Worm (Caenorhabditis elegans): ENCODE data around the gene K12B6.4.

The K12B6.4 gene

DNA sequence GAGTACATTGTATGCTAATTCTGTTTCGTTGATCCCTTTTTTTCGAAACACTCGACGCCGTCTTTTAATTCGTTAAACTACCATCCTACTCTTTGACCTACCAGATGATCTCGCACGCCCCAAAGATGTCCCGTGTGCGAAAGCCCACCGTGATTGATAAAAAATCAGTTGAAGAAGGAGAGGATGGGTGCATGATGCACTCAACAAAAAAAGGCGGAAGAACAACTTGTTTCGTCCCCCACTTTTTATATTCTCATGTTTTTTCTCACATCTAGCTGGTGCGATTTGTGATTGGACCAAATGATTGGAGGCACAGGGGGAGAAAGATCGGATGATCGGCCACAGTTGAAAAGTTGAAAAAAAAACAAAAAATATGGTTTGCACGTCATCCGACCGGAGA is 42.7 kb downstream of the K12B6.4 start:
- TF ChIP-seq nhr-11 (tag; optimal IDR thresholded peaks at IDR 0.05) (no peak), sox-2 (GFP tag; IDR thresholded peaks at IDR 0.05) (no peak), syd-9 (tag; optimal IDR thresholded peaks at IDR 0.05) (no peak), npax-4 (tag; optimal IDR thresholded peaks at IDR 0.05) (no peak), che-1 (tag; optimal IDR thresholded peaks at IDR 0.05) (no peak), ceh-2 (tag; optimal IDR thresholded peaks at IDR 0.05) (no peak), zip-5 (tag; optimal IDR thresholded peaks at IDR 0.05) (no peak), ceh-9 (tag; optimal IDR thresholded peaks at IDR 0.05) (no peak), ceh-45 (GFP tag; IDR thresholded peaks at IDR 0.05) (no peak), dmd-4 (tag; optimal IDR thresholded peaks at IDR 0.05; ENCODE audit: borderline replicate concordance) (no peak), ahr-1 (tag; optimal IDR thresholded peaks at IDR 0.05) (no peak), hlh-6 (tag; optimal IDR thresholded peaks at IDR 0.05) (no peak), ceh-18 (tag; optimal IDR thresholded peaks at IDR 0.05) (no peak), madf-2 (tag; optimal IDR thresholded peaks at IDR 0.05) (no peak), F13H6.1 (tag; optimal IDR thresholded peaks at IDR 0.05) (no peak), pat-9 (tag; optimal IDR thresholded peaks at IDR 0.05) (no peak), gmeb-2 (tag; optimal IDR thresholded peaks at IDR 0.05) (no peak), pax-1 (tag; optimal IDR thresholded peaks at IDR 0.05) (no peak)

DNA sequence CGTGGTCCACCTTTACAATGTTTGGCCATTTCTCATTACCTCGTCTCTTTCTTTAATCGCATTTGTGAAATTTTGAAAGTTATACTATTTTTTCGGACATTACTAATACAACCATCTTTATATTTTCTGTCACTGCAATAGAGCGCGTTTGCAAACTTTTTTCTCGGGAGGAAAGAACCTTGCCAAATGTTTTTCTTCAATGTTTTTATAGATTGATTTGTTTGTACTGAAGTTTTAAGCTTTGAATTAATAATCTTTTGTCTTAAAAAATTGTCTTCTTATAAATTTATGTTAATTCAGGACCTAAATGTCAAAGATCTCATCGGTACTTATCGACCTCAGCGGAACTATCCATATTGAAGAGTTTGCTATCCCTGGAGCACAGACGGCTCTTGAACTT is 46.2 kb downstream of the K12B6.4 start, which contains the start of gene K08B12.3:
Gene K08B12.3, plus strand, starts transcription at position 301 of the 400 bp plus-strand sequence.
- no peak for TF ChIP-seq ceh-19 (GFP tag; optimal IDR thresholded peaks at IDR 0.05)
- no peak for TF ChIP-seq syd-9 (tag; optimal IDR thresholded peaks at IDR 0.05)
- TF ChIP-seq eyg-1 (tag; optimal IDR thresholded peaks at IDR 0.05), result no peak
- no peak for TF ChIP-seq tbx-7 (tag; optimal IDR thresholded peaks at IDR 0.05)
- no peak for TF ChIP-seq odd-2 (tag; optimal IDR thresholded peaks at IDR 0.05)
- TF ChIP-seq mec-3 (tag; optimal IDR thresholded peaks at IDR 0.05; ENCODE audit: borderline replicate concordance), result no peak
- TF ChIP-seq zip-5 (tag; optimal IDR thresholded peaks at IDR 0.05), result no peak

DNA sequence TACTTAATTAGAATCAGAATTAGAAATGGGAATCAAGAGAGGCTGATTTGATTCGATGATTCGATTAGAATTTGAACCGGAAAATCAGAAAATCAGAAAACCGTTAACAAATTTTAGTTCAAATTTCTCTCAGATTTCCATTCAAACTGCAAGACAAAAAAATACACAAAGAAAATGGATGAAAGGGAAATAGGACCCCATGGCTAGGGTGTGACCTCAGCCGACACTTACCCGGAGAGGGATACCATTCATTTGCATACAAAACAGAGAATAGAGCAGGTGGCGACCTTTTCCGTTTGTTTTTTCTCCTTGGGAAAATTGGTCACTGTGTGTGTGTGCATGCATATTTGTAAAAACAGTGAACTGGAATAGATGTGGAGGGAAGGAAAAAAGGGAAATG is 47.1 kb downstream of the K12B6.4 start:
- TF ChIP-seq unc-3 (GFP tag; conservative IDR thresholded peaks at IDR 0.05), result no peak
- TF ChIP-seq unc-3 (tag; optimal IDR thresholded peaks at IDR 0.05), result no peak
- TF ChIP-seq ceh-34 (tag; optimal IDR thresholded peaks at IDR 0.05), result no peak
- TF ChIP-seq sox-2 (GFP tag; IDR thresholded peaks at IDR 0.05), result peak; percentile 55; the same call in 1 of the 2 replicates
- no peak for TF ChIP-seq npax-4 (tag; optimal IDR thresholded peaks at IDR 0.05)
- peak; percentile 32 for TF ChIP-seq ceh-31 (tag; optimal IDR thresholded peaks at IDR 0.05)

DNA sequence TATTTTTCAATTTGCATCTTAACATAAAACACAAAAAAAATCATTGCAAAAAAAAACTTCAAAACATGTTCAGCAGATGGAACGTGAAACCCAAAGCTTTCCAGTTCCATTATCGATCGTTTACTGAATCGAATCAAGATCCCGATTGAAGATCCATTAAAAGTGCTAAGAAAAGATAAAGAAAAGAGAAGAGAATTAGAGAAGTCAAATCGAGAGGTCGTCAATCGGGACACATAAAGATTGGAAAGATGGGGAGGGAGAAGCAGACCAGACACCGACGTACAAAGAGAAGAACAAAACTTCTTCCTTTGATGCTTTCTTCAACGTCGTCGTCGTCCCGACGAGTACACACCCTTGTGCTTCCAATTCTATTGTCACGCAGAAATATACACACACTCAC is 48.2 kb downstream of the K12B6.4 start:
- TF ChIP-seq unc-42 (tag; optimal IDR thresholded peaks at IDR 0.05) (peak; percentile 5), dve-1 (tag; optimal IDR thresholded peaks at IDR 0.05) (no peak), hlh-8 (tag; optimal IDR thresholded peaks at IDR 0.05) (no peak), pag-3 (tag; optimal IDR thresholded peaks at IDR 0.05; ENCODE audit: borderline replicate concordance) (no peak), K02D7.2 (tag; optimal IDR thresholded peaks at IDR 0.05) (no peak), ceh-18 (tag; optimal IDR thresholded peaks at IDR 0.05) (no peak), lin-11 (tag; optimal IDR thresholded peaks at IDR 0.05) (no peak), fkh-10 (GFP tag; optimal IDR thresholded peaks at IDR 0.05) (no peak), ceh-31 (tag; optimal IDR thresholded peaks at IDR 0.05) (peak; percentile 39), ama-1 (optimal IDR thresholded peaks at IDR 0.05) (no peak), pat-9 (tag; optimal IDR thresholded peaks at IDR 0.05) (no peak), ceh-45 (GFP tag; IDR thresholded peaks at IDR 0.05) (no peak)

DNA sequence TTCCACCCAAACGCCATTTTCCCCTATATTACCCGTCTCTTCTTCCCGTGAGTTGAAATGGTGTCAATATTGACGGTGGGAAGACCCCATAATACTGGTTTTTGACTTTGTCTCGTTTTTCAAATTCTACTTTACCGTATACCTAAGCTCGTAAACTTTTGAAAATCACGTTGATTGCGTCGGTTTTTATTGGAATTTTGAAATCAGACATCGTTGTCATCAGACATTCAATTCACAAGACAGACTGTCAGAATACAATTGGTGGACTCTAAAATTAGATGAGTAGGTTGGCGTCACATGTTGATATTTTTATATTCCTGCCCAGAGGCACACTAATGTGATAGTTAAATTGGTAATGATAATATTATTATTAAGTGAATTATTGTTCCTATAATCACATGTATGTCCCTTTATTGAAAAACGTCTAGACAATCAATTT is 49.2 kb downstream of the K12B6.4 start:
- TF ChIP-seq ceh-48 (tag; optimal IDR thresholded peaks at IDR 0.05) (no peak), hlh-6 (tag; optimal IDR thresholded peaks at IDR 0.05) (no peak), npax-4 (tag; optimal IDR thresholded peaks at IDR 0.05) (no peak), unc-3 (GFP tag; conservative IDR thresholded peaks at IDR 0.05) (no peak), unc-3 (tag; optimal IDR thresholded peaks at IDR 0.05) (no peak), hlh-15 (tag; optimal IDR thresholded peaks at IDR 0.05) (no peak), ceh-34 (tag; optimal IDR thresholded peaks at IDR 0.05) (no peak), ceh-22 (tag; optimal IDR thresholded peaks at IDR 0.05) (no peak), tbx-7 (tag; optimal IDR thresholded peaks at IDR 0.05) (no peak), elt-2 (tag; optimal IDR thresholded peaks at IDR 0.05) (no peak), nhr-11 (tag; optimal IDR thresholded peaks at IDR 0.05) (no peak), sox-4 (tag; optimal IDR thresholded peaks at IDR 0.05) (no peak), hlh-30 (tag; optimal IDR thresholded peaks at IDR 0.05; ENCODE audit: insufficient read depth) (no peak), madf-2 (tag; optimal IDR thresholded peaks at IDR 0.05) (no peak), pha-2 (tag; optimal IDR thresholded peaks at IDR 0.05) (no peak), fkh-6 (tag; optimal IDR thresholded peaks at IDR 0.05) (no peak)
